Fruit fly (Drosophila melanogaster) whole organism, embryonic: ENCODE measurements around the gene CG9044.

Experiments used
- Atf6 ChIP-seq: fragments of 200-800 bp; sonication (Bioruptor generic); IDR thresholded peaks from 2 replicates; pipeline ENCODE4 v1.3.6; 2022; ENCODE audit warnings: missing biosample characterization, missing genetic modification characterization
- BEAF-32 ChIP-seq: fragments of 200-800 bp; sonication (Bioruptor generic); optimal IDR thresholded peaks from 3 replicates; lab custom pipeline; 2017; ENCODE audit warnings: missing biosample characterization, missing genetic modification characterization, mild to moderate bottlenecking, moderate library complexity, missing genetic modification reagents
- CG10209 ChIP-seq: fragments of 200-800 bp; sonication (Bioruptor generic); optimal IDR thresholded peaks from 3 replicates; lab custom pipeline; 2017; ENCODE audit warnings: missing biosample characterization, mild to moderate bottlenecking, missing genetic modification characterization, missing genetic modification reagents
- CG10267 ChIP-seq: fragments of 200-800 bp; sonication (Bioruptor generic); optimal IDR thresholded peaks from 2 replicates; lab custom pipeline; 2018; ENCODE audit warnings: missing biosample characterization, mild to moderate bottlenecking, missing genetic modification characterization, moderate library complexity
- CG10979 ChIP-seq: fragments of 200-800 bp; sonication (Bioruptor generic); optimal IDR thresholded peaks from 2 replicates; lab custom pipeline; 2018; ENCODE audit warnings: missing biosample characterization, mild to moderate bottlenecking, missing genetic modification characterization, moderate library complexity
- CG1233 ChIP-seq: fragments of 200-800 bp; sonication (Bioruptor generic); optimal IDR thresholded peaks from 4 replicates; lab custom pipeline; 2018; ENCODE audit warnings: missing biosample characterization, mild to moderate bottlenecking, missing genetic modification characterization
- CG12659 ChIP-seq: fragments of 200-800 bp; sonication (Bioruptor generic); optimal IDR thresholded peaks from 3 replicates; lab custom pipeline; 2017; ENCODE audit warnings: mild to moderate bottlenecking, missing biosample characterization, missing genetic modification reagents, missing genetic modification characterization
- CG13424 ChIP-seq: fragments of 200-800 bp; sonication (Bioruptor generic); optimal IDR thresholded peaks from 2 replicates; lab custom pipeline; 2019; ENCODE audit warnings: missing biosample characterization, mild to moderate bottlenecking, missing genetic modification characterization, moderate library complexity
- CG14441 ChIP-seq: fragments of 200-800 bp; sonication (Bioruptor generic); IDR thresholded peaks from 2 replicates; pipeline ENCODE4 v1.3.6; 2022; ENCODE audit warnings: missing biosample characterization, missing genetic modification characterization
- CG15601 ChIP-seq: fragments of 200-800 bp; sonication (Bioruptor generic); optimal IDR thresholded peaks from 3 replicates; lab custom pipeline; 2019; ENCODE audit warnings: missing biosample characterization, mild to moderate bottlenecking, missing genetic modification characterization, moderate library complexity
- CG17612 ChIP-seq: fragments of 200-800 bp; sonication (Bioruptor generic); IDR thresholded peaks from 2 replicates; pipeline ENCODE4 v1.3.6; 2022; ENCODE audit warnings: missing biosample characterization, missing genetic modification characterization
- CG2116 ChIP-seq: fragments of 200-800 bp; sonication (Bioruptor generic); optimal IDR thresholded peaks from 3 replicates; lab custom pipeline; 2018; ENCODE audit warnings: missing biosample characterization, mild to moderate bottlenecking, missing genetic modification characterization
- CG2889 ChIP-seq: fragments of 200-800 bp; sonication (Bioruptor generic); IDR thresholded peaks from 3 replicates; pipeline ENCODE4 v1.3.6; 2022; ENCODE audit warnings: missing biosample characterization, missing genetic modification characterization
- CG3838 ChIP-seq: fragments of 200-800 bp; sonication (Bioruptor generic); optimal IDR thresholded peaks from 3 replicates; lab custom pipeline; 2016; ENCODE audit warnings: missing biosample characterization, missing genetic modification characterization
- CG3847 ChIP-seq: fragments of 200-800 bp; sonication (Bioruptor generic); IDR thresholded peaks from 2 replicates; pipeline ENCODE4 v1.3.6; 2022; ENCODE audit warnings: missing biosample characterization, missing genetic modification characterization
- CG4328 ChIP-seq: fragments of 200-800 bp; sonication (Bioruptor generic); optimal IDR thresholded peaks from 3 replicates; lab custom pipeline; 2017; ENCODE audit warnings: missing biosample characterization, missing genetic modification reagents, missing genetic modification characterization
- CG4360 ChIP-seq: fragments of 200-800 bp; sonication (Bioruptor generic); IDR thresholded peaks from 2 replicates; pipeline ENCODE4 v1.3.6; 2022; ENCODE audit warnings: missing biosample characterization, missing genetic modification characterization
- CG5953 ChIP-seq: fragments of 200-800 bp; sonication (Bioruptor generic); IDR thresholded peaks from 2 replicates; pipeline ENCODE4 v1.3.6; 2022; ENCODE audit warnings: missing biosample characterization, missing genetic modification characterization
- CG6765 ChIP-seq: fragments of 200-800 bp; sonication (Bioruptor generic); optimal IDR thresholded peaks from 3 replicates; lab custom pipeline; 2017; ENCODE audit warnings: missing biosample characterization, mild to moderate bottlenecking, missing genetic modification characterization
- CG8281 ChIP-seq: fragments of 200-800 bp; sonication (Bioruptor generic); optimal IDR thresholded peaks from 2 replicates; lab custom pipeline; 2018; ENCODE audit warnings: missing biosample characterization, mild to moderate bottlenecking, missing genetic modification characterization, moderate library complexity
- CG8944 ChIP-seq: fragments of 200-800 bp; sonication (Bioruptor generic); optimal IDR thresholded peaks from 3 replicates; lab custom pipeline; 2016; ENCODE audit warnings: missing biosample characterization, missing genetic modification characterization
- CG9215 ChIP-seq: fragments of 200-800 bp; sonication (Bioruptor generic); IDR thresholded peaks from 2 replicates; pipeline ENCODE4 v1.3.6; 2022; ENCODE audit warnings: missing biosample characterization, missing genetic modification characterization
- CG9727 ChIP-seq: fragments of 200-800 bp; sonication (Bioruptor generic); optimal IDR thresholded peaks from 3 replicates; lab custom pipeline; 2017; ENCODE audit warnings: missing biosample characterization, mild to moderate bottlenecking, missing genetic modification characterization
- CG9932 ChIP-seq: fragments of 200-800 bp; sonication (Bioruptor generic); IDR thresholded peaks from 2 replicates; pipeline ENCODE4 v1.3.6; 2022; ENCODE audit warnings: missing biosample characterization, missing genetic modification characterization
- Doc2 ChIP-seq: fragments of 200-800 bp; sonication (Bioruptor generic); IDR thresholded peaks from 2 replicates; pipeline ENCODE4 v1.3.6; 2022; ENCODE audit warnings: missing biosample characterization, missing genetic modification characterization
- Eip74EF ChIP-seq, 2 experiments: fragments of 200-800 bp in 1 of 2; fragments of >200 bp in 1 of 2; sonication (Bioruptor generic) in 1 of 2; optimal IDR thresholded peaks; 2 replicates each; lab custom pipeline; 2017 to 2019; ENCODE audit warnings: missing biosample characterization in 2 of 2, missing genetic modification characterization in 2 of 2, mild to moderate bottlenecking in 1 of 2, moderate library complexity in 1 of 2
- Ets65A ChIP-seq: fragments of 200-800 bp; sonication (Bioruptor generic); peaks from one replicate; lab custom pipeline; 2016; ENCODE audit warnings: missing biosample characterization, missing genetic modification characterization
- HLH4C ChIP-seq: fragments of 200-800 bp; sonication (Bioruptor generic); IDR thresholded peaks from 3 replicates; pipeline ENCODE4 v1.3.6; 2022; ENCODE audit warnings: missing biosample characterization, missing genetic modification characterization; ENCODE audit not compliant: partially characterized antibody
- HLHmδ ChIP-seq: fragments of 200-800 bp; sonication (Bioruptor generic); optimal IDR thresholded peaks from 2 replicates; lab custom pipeline; 2018; ENCODE audit warnings: missing biosample characterization, mild to moderate bottlenecking, missing genetic modification characterization, moderate library complexity
- Mad ChIP-seq: fragments of 200-800 bp; sonication (Bioruptor generic); optimal IDR thresholded peaks from 2 replicates; lab custom pipeline; 2016; ENCODE audit warnings: missing biosample characterization, missing genetic modification characterization
- Nf-YB ChIP-seq: fragments of 200-800 bp; sonication (Bioruptor generic); optimal IDR thresholded peaks from 3 replicates; lab custom pipeline; 2019; ENCODE audit warnings: missing biosample characterization, mild to moderate bottlenecking, missing genetic modification characterization, moderate library complexity
- ash1 ChIP-seq: fragments of 200-800 bp; sonication (Bioruptor generic); optimal IDR thresholded peaks from 2 replicates; lab custom pipeline; 2018; ENCODE audit warnings: missing biosample characterization, mild to moderate bottlenecking, missing genetic modification characterization
- az2 ChIP-seq: fragments of 200-800 bp; sonication (Bioruptor generic); optimal IDR thresholded peaks from 3 replicates; lab custom pipeline; 2016; ENCODE audit warnings: missing biosample characterization, missing genetic modification characterization
- disco-r ChIP-seq: fragments of 200-800 bp; sonication (Bioruptor generic); optimal IDR thresholded peaks from 2 replicates; lab custom pipeline; 2016; ENCODE audit warnings: missing biosample characterization, missing genetic modification characterization
- en ChIP-seq: fragments of 200-800 bp; sonication (Bioruptor generic); optimal IDR thresholded peaks from 2 replicates; lab custom pipeline; 2016; ENCODE audit warnings: missing biosample characterization, missing genetic modification characterization
- gcm2 ChIP-seq: fragments of 200-800 bp; sonication (Bioruptor generic); optimal IDR thresholded peaks from 2 replicates; lab custom pipeline; 2016; ENCODE audit warnings: missing biosample characterization, missing genetic modification characterization
- kay ChIP-seq: fragments of 200-800 bp; sonication (Bioruptor generic); optimal IDR thresholded peaks from 2 replicates; lab custom pipeline; 2016; ENCODE audit warnings: missing biosample characterization, missing genetic modification characterization
- kni ChIP-seq: fragments of 200-800 bp; sonication (Bioruptor generic); optimal IDR thresholded peaks from 3 replicates; lab custom pipeline; 2017; ENCODE audit warnings: mild to moderate bottlenecking, missing biosample characterization, missing genetic modification reagents, missing genetic modification characterization
- otp ChIP-seq: fragments of 200-800 bp; sonication (Bioruptor generic); IDR thresholded peaks from 3 replicates; pipeline ENCODE4, ENCODE4 v1.3.6; 2022; ENCODE audit warnings: missing biosample characterization, missing genetic modification characterization
- prd ChIP-seq, 3 experiments: fragments of >200 bp in 2 of 3; fragments of 200-800 bp in 1 of 3; sonication (Bioruptor generic) in 1 of 3; optimal IDR thresholded peaks in 2 of 3; IDR thresholded peaks in 1 of 3; 2 replicates in 2 of 3; 3 replicates in 1 of 3; pipeline versions ENCODE4 v1.3.6 to Lab custom; 2017 to 2022; ENCODE audit warnings: missing biosample characterization in 1 of 3, missing genetic modification characterization in 1 of 3
- pros ChIP-seq: fragments of 200-800 bp; sonication (Bioruptor generic); optimal IDR thresholded peaks from 3 replicates; lab custom pipeline; 2019; ENCODE audit warnings: missing biosample characterization, mild to moderate bottlenecking, missing genetic modification characterization, moderate library complexity
- pzg ChIP-seq: fragments of 200-800 bp; sonication (Bioruptor generic); optimal IDR thresholded peaks from 3 replicates; lab custom pipeline; 2018; ENCODE audit warnings: missing biosample characterization, mild to moderate bottlenecking, missing genetic modification characterization, moderate library complexity
- tin ChIP-seq: fragments of 200-800 bp; sonication (Bioruptor generic); optimal IDR thresholded peaks from 3 replicates; lab custom pipeline; 2016; ENCODE audit warnings: missing biosample characterization, missing genetic modification characterization
- tll ChIP-seq, 2 experiments: fragments of 200-800 bp in 1 of 2; fragments of >200 bp in 1 of 2; sonication (Bioruptor generic) in 1 of 2; optimal IDR thresholded peaks; 2 replicates each; lab custom pipeline; 2017 to 2019; ENCODE audit warnings: missing biosample characterization in 2 of 2, missing genetic modification characterization in 2 of 2, mild to moderate bottlenecking in 1 of 2, moderate library complexity in 1 of 2
- trem ChIP-seq: fragments of 200-800 bp; optimal IDR thresholded peaks from 3 replicates; lab custom pipeline; 2019; ENCODE audit warnings: missing biosample characterization, mild to moderate bottlenecking, missing genetic modification characterization, moderate library complexity
- unpg ChIP-seq: fragments of 200-800 bp; sonication (Bioruptor generic); optimal IDR thresholded peaks from 3 replicates; lab custom pipeline; 2018; ENCODE audit warnings: missing biosample characterization, mild to moderate bottlenecking, missing genetic modification characterization, moderate library complexity

CG9044 gene

dm6 chr2L:5981433-5982333 is 32.4 kb downstream of the CG9044 start, which contains the start of gene eIF4A (continued):
- no peak for TF ChIP-seq CG14441
- TF ChIP-seq gcm2 = peak; percentile 13
- TF ChIP-seq en = no peak
- TF ChIP-seq CG4328 (GFP tag; lab: Kevin White, UChicago) = no peak
- TF ChIP-seq disco-r (GFP tag; lab: Kevin White, UChicago) = no peak
- no peak for TF ChIP-seq CG8944
- TF ChIP-seq CG1233 = peak; percentile 44
- peak; percentile 71 for TF ChIP-seq pzg (GFP tag; lab: Kevin White, UChicago)
- no peak for TF ChIP-seq otp
- no peak for TF ChIP-seq CG2889 (GFP tag; lab: Robert Waterston, UW)
- no peak for TF ChIP-seq CG5953 (GFP tag; lab: Robert Waterston, UW)
- no peak for TF ChIP-seq CG3838 (GFP tag; lab: Kevin White, UChicago)
- no peak for TF ChIP-seq CG3847 (GFP tag; lab: Robert Waterston, UW)
- no peak for TF ChIP-seq Doc2
- no peak for TF ChIP-seq prd (optimal IDR thresholded peaks at IDR 0.05; lab: Kevin White, UChicago)
- TF ChIP-seq prd (GFP tag; IDR thresholded peaks at IDR 0.05; lab: Robert Waterston, UW) = no peak

DNA sequence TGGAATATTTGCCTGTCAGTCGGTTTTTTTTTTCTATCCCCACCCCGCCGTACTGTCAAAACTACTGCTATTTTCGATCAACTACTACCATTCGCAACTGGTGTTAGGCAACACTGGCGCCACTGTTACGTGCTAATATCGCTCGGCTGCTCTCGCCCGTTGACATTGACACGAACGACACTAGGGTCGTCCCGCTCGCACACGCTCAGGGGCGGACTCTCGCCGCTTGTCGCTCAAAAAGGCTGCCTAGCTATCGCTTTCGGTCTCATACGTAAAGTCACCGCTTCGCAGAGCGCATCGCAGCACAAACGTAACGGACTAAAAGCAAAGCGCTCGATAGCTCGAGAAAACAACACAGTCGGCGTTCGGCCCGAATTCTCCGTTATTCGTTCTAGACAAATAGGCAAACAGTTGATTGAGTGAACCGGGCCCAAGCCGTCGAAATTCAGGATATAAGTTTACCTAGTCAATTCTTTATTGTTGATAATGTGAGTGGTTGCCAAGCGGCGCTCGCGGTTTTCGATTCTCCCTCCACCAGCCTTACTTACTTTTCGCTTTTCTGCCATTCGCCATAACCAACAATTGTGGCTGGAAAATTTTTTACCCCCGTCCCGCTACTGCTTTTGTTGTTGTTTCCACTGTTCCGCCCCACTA is 33.2 kb downstream of the CG9044 start:
- TF ChIP-seq Mad (GFP tag; lab: Kevin White, UChicago) = no peak
- peak; percentile 15 for TF ChIP-seq CG6765 (GFP tag; lab: Kevin White, UChicago)
- TF ChIP-seq az2 (GFP tag; lab: Kevin White, UChicago) = no peak
- peak; percentile 35 for TF ChIP-seq BEAF-32 (GFP tag; lab: Kevin White, UChicago)
- peak; percentile 14 for TF ChIP-seq pros (GFP tag; lab: Kevin White, UChicago)
- peak in 1 of 2 experiments; percentile 41 for TF ChIP-seq Eip74EF (GFP tag; optimal IDR thresholded peaks at IDR 0.05; lab: Kevin White, UChicago)
- TF ChIP-seq CG13424 (tag; lab: Kevin White, UChicago) = peak; percentile 31
- TF ChIP-seq CG10209 = peak; percentile 18
- no peak for TF ChIP-seq Ets65A
- no peak for TF ChIP-seq HLH4C (GFP tag; lab: Robert Waterston, UW)
- no peak for TF ChIP-seq CG9215 (GFP tag; lab: Robert Waterston, UW)
- TF ChIP-seq CG4328 (GFP tag; lab: Kevin White, UChicago) = peak; percentile 60
- peak; percentile 50 for TF ChIP-seq Nf-YB (GFP tag; lab: Kevin White, UChicago)
- TF ChIP-seq CG12659 (GFP tag; lab: Kevin White, UChicago) = peak; percentile 52
- TF ChIP-seq CG9727 (GFP tag; lab: Kevin White, UChicago) = peak; percentile 21
- peak; percentile 26 for TF ChIP-seq kni (GFP tag; lab: Kevin White, UChicago)
- TF ChIP-seq CG8281 (tag; lab: Kevin White, UChicago) = no peak
- TF ChIP-seq CG4360 (GFP tag; lab: Robert Waterston, UW) = no peak
- peak; percentile 31 for TF ChIP-seq ash1
- TF ChIP-seq CG15601 (tag; lab: Kevin White, UChicago) = peak; percentile 78
- TF ChIP-seq CG1233 = peak; percentile 33
- no peak for TF ChIP-seq Atf6 (GFP tag; lab: Robert Waterston, UW)
- TF ChIP-seq kay (GFP tag; lab: Kevin White, UChicago) = peak; percentile 2
- peak; percentile 27 for TF ChIP-seq trem (tag; lab: Kevin White, UChicago)
- TF ChIP-seq tin (GFP tag; lab: Kevin White, UChicago) = peak; percentile 32
- peak; percentile 44 for TF ChIP-seq HLHmδ (GFP tag; lab: Kevin White, UChicago)
- TF ChIP-seq tll (GFP tag; optimal IDR thresholded peaks at IDR 0.05; lab: Kevin White, UChicago) = peak in 1 of 2 experiments; percentile 16
- peak; percentile 88 for TF ChIP-seq CG10267 (tag; lab: Kevin White, UChicago)
- no peak for TF ChIP-seq CG2116
- no peak for TF ChIP-seq CG17612 (GFP tag; lab: Robert Waterston, UW)
- peak; percentile 19 for TF ChIP-seq unpg (GFP tag; lab: Kevin White, UChicago)
- TF ChIP-seq CG9932 (GFP tag; lab: Robert Waterston, UW) = no peak
- peak; percentile 33 for TF ChIP-seq CG10979 (tag; lab: Kevin White, UChicago)
